Fruit fly (Drosophila melanogaster) whole organism, adult: ENCODE results near the gene Rhp.

ENCODE experiments used
- CG12768 ChIP-seq: fragments of 200-800 bp; sonication (Bioruptor generic); optimal IDR thresholded peaks from 2 replicates; lab custom pipeline; 2017; ENCODE audit warnings: missing biosample characterization, missing genetic modification characterization, mild to moderate bottlenecking, moderate library complexity, missing genetic modification reagents
- CG14711 ChIP-seq: fragments of 200-800 bp; sonication (Bioruptor generic); optimal IDR thresholded peaks from 2 replicates; lab custom pipeline; 2018; ENCODE audit warnings: missing biosample characterization, mild to moderate bottlenecking, missing genetic modification characterization, moderate library complexity
- CG1620 ChIP-seq: fragments of 200-800 bp; sonication (Bioruptor generic); optimal IDR thresholded peaks from 2 replicates; lab custom pipeline; 2016; ENCODE audit warnings: missing biosample characterization, missing genetic modification characterization
- Clk ChIP-seq: fragments of 200-800 bp; sonication (Bioruptor generic); optimal IDR thresholded peaks from 2 replicates; lab custom pipeline; 2017; ENCODE audit warnings: missing biosample characterization, missing genetic modification characterization
- Mnt ChIP-seq: fragments of 200-800 bp; sonication (Bioruptor generic); optimal IDR thresholded peaks from 2 replicates; lab custom pipeline; 2016; ENCODE audit warnings: missing biosample characterization, mild to moderate bottlenecking, missing genetic modification characterization
- cic ChIP-seq: fragments of 200-800 bp; sonication (Bioruptor generic); optimal IDR thresholded peaks from 2 replicates; lab custom pipeline; 2017; ENCODE audit warnings: missing biosample characterization, mild to moderate bottlenecking, missing genetic modification characterization, moderate library complexity
- kay ChIP-seq: fragments of 200-800 bp; sonication (Bioruptor generic); peaks from one replicate; lab custom pipeline; 2016; ENCODE audit warnings: missing biosample characterization, missing genetic modification characterization, borderline replicate concordance

dm6 chrX:15804790-15805189, 16.1 kb downstream of the Rhp start:
- TF ChIP-seq Mnt (GFP tag; lab: Kevin White, UChicago) (no peak), CG14711 (tag; lab: Kevin White, UChicago) (peak; percentile 19), kay (no peak), Clk (GFP tag; lab: Kevin White, UChicago) (no peak), CG12768 (no peak), CG1620 (GFP tag; lab: Kevin White, UChicago) (no peak), cic (GFP tag; lab: Kevin White, UChicago) (no peak)
